Worm (Caenorhabditis elegans): ENCODE results near the gene coa-3.

ce11 chrII:4583203-4583912, 19.1 kb downstream of the coa-3 start:
- no peak for TF ChIP-seq nhr-12 (tag; optimal IDR thresholded peaks at IDR 0.05)
- no peak for TF ChIP-seq pqm-1 (tag; optimal IDR thresholded peaks at IDR 0.05)
- TF ChIP-seq aly-2 (tag; optimal IDR thresholded peaks at IDR 0.05), result no peak
- no peak for TF ChIP-seq tbx-2 (tag; optimal IDR thresholded peaks at IDR 0.05)
- TF ChIP-seq skn-1 (tag; optimal IDR thresholded peaks at IDR 0.05), result no peak
- TF ChIP-seq ceh-28 (tag; optimal IDR thresholded peaks at IDR 0.05), result no peak
- no peak for TF ChIP-seq mdl-1 (tag; optimal IDR thresholded peaks at IDR 0.05)
